Fruit fly (Drosophila melanogaster) Kc167 (cell line): ENCODE results near the gene CG8086.

Source experiments
- Sin3A ChIP-seq: fragments of >200 bp; optimal IDR thresholded peaks from 2 replicates; lab custom pipeline; 2018; ENCODE audit warnings: missing external identifiers
- h ChIP-seq: fragments of >200 bp; optimal IDR thresholded peaks from 3 replicates; lab custom pipeline; 2018; ENCODE audit warnings: missing external identifiers
- insv ChIP-seq: fragments of >200 bp; optimal IDR thresholded peaks from 3 replicates; lab custom pipeline; 2018; ENCODE audit warnings: missing external identifiers

- no peak for TF ChIP-seq insv
- no peak for TF ChIP-seq Sin3A (lab: Kevin White, UChicago)
- no peak for TF ChIP-seq h (lab: Kevin White, UChicago)
Observed at dm6 chr2L:8266145-8266544, 8.8 kb upstream of the CG8086 start.
